Worm (Caenorhabditis elegans) whole organism, L3 larva: ENCODE data around the gene F41H10.1.

Experiments used
- R02D3.7 ChIP-seq: fragments of 150-350 bp; optimal IDR thresholded peaks from 2 replicates; lab custom pipeline; 2014; ENCODE audit warnings: missing biosample characterization, missing genetic modification characterization
- ZK546.5 ChIP-seq: sonication (generic microtip); optimal IDR thresholded peaks from 2 replicates; lab custom pipeline; 2017; ENCODE audit warnings: missing biosample characterization, missing genetic modification characterization
- ama-1 ChIP-seq: fragments of 150-350 bp; optimal IDR thresholded peaks from 2 replicates; lab custom pipeline; 2018
- ceh-28 ChIP-seq: fragments of 150-350 bp; optimal IDR thresholded peaks from 2 replicates; lab custom pipeline; 2014; ENCODE audit warnings: missing biosample characterization, missing genetic modification reagents, missing genetic modification characterization
- ceh-82 ChIP-seq: fragments of 150-350 bp; optimal IDR thresholded peaks from 2 replicates; lab custom pipeline; 2014; ENCODE audit warnings: missing biosample characterization, missing genetic modification characterization
- ceh-9 ChIP-seq: sonication (generic microtip); optimal IDR thresholded peaks from 2 replicates; lab custom pipeline; 2018; ENCODE audit warnings: missing biosample characterization, missing genetic modification characterization
- daf-12 ChIP-seq: fragments of 150-350 bp; optimal IDR thresholded peaks from 2 replicates; lab custom pipeline; 2014; ENCODE audit warnings: missing biosample characterization, missing genetic modification reagents, missing genetic modification characterization
- egl-27 ChIP-seq: sonication (generic microtip); optimal IDR thresholded peaks from 4 replicates; lab custom pipeline; 2017; ENCODE audit warnings: missing biosample characterization, missing genetic modification reagents, missing genetic modification characterization
- egl-5 ChIP-seq: fragments of 150-350 bp; optimal IDR thresholded peaks from 2 replicates; lab custom pipeline; 2017; ENCODE audit warnings: missing biosample characterization, missing genetic modification reagents, missing genetic modification characterization, inconsistent platforms
- elt-1 ChIP-seq: fragments of 150-350 bp; optimal IDR thresholded peaks from 2 replicates; lab custom pipeline; 2014; ENCODE audit warnings: missing biosample characterization, missing genetic modification characterization
- elt-2 ChIP-seq: sonication (generic microtip); optimal IDR thresholded peaks from 2 replicates; lab custom pipeline; 2016; ENCODE audit warnings: missing genetic modification reagents, mild to moderate bottlenecking, missing genetic modification characterization, missing compliant biosample characterization
- elt-3 ChIP-seq, 3 experiments: fragments of 150-350 bp in 1 of 3; sonication (generic microtip) in 2 of 3; optimal IDR thresholded peaks; 2 replicates in 2 of 3; 4 replicates in 1 of 3; lab custom pipeline; 2014 to 2017; ENCODE audit warnings: missing biosample characterization in 3 of 3, missing genetic modification characterization in 3 of 3
- fkh-10 ChIP-seq: sonication (generic microtip); optimal IDR thresholded peaks from 2 replicates; lab custom pipeline; 2017; ENCODE audit warnings: missing biosample characterization, missing genetic modification reagents, missing genetic modification characterization
- fkh-2 ChIP-seq: fragments of 150-350 bp; optimal IDR thresholded peaks from 2 replicates; lab custom pipeline; 2014; ENCODE audit warnings: missing biosample characterization, missing genetic modification reagents, missing genetic modification characterization
- hmg-11 ChIP-seq: sonication (generic microtip); optimal IDR thresholded peaks from 2 replicates; lab custom pipeline; 2016; ENCODE audit warnings: missing genetic modification characterization, missing compliant biosample characterization
- jun-1 ChIP-seq: fragments of 150-350 bp; optimal IDR thresholded peaks from 2 replicates; lab custom pipeline; 2014; ENCODE audit warnings: missing biosample characterization, missing genetic modification reagents, missing genetic modification characterization
- lin-15B ChIP-seq: fragments of 150-350 bp; optimal IDR thresholded peaks from 2 replicates; lab custom pipeline; 2014; ENCODE audit warnings: missing biosample characterization, missing genetic modification characterization
- lin-39 ChIP-seq: fragments of 150-350 bp; optimal IDR thresholded peaks from 2 replicates; lab custom pipeline; 2018; ENCODE audit warnings: missing biosample characterization, missing genetic modification reagents, missing genetic modification characterization
- lsy-12 ChIP-seq: sonication (generic microtip); optimal IDR thresholded peaks from 2 replicates; lab custom pipeline; 2016; ENCODE audit warnings: mild to moderate bottlenecking, missing genetic modification characterization, missing compliant biosample characterization
- mdl-1 ChIP-seq: fragments of 150-350 bp; optimal IDR thresholded peaks from 2 replicates; lab custom pipeline; 2014; ENCODE audit warnings: missing biosample characterization, missing genetic modification characterization
- mml-1 ChIP-seq: fragments of 150-350 bp; sonication (generic microtip); optimal IDR thresholded peaks from 3 replicates; lab custom pipeline; 2014; ENCODE audit warnings: missing biosample characterization, missing genetic modification characterization
- nfya-1 ChIP-seq: sonication (generic microtip); optimal IDR thresholded peaks from 2 replicates; lab custom pipeline; 2017; ENCODE audit warnings: missing genetic modification characterization, mild to moderate bottlenecking, missing compliant biosample characterization, antibody characterized with exemption, moderate library complexity; ENCODE audit not compliant: insufficient read depth
- nhr-11 ChIP-seq: fragments of 150-350 bp; optimal IDR thresholded peaks from 2 replicates; lab custom pipeline; 2014; ENCODE audit warnings: missing biosample characterization, missing genetic modification characterization
- nhr-12 ChIP-seq: fragments of 150-350 bp; optimal IDR thresholded peaks from 2 replicates; lab custom pipeline; 2014; ENCODE audit warnings: missing biosample characterization, missing genetic modification characterization
- nhr-23 ChIP-seq: fragments of 150-350 bp; optimal IDR thresholded peaks from 2 replicates; lab custom pipeline; 2014; ENCODE audit warnings: missing biosample characterization, missing genetic modification reagents, missing genetic modification characterization
- nhr-237 ChIP-seq: fragments of 150-350 bp; optimal IDR thresholded peaks from 2 replicates; lab custom pipeline; 2014; ENCODE audit warnings: missing biosample characterization, missing genetic modification characterization
- nhr-25 ChIP-seq: sonication (generic microtip); optimal IDR thresholded peaks from 2 replicates; lab custom pipeline; 2017; ENCODE audit warnings: missing biosample characterization, missing genetic modification characterization
- nhr-28 ChIP-seq: fragments of 150-350 bp; optimal IDR thresholded peaks from 2 replicates; lab custom pipeline; 2014; ENCODE audit warnings: missing biosample characterization, missing genetic modification characterization
- nhr-43 ChIP-seq: sonication (generic microtip); optimal IDR thresholded peaks from 2 replicates; lab custom pipeline; 2016; ENCODE audit warnings: mild to moderate bottlenecking, missing genetic modification characterization, missing compliant biosample characterization; ENCODE audit not compliant: poor library complexity, severe bottlenecking
- nhr-76 ChIP-seq: fragments of 150-350 bp; sonication (generic microtip); optimal IDR thresholded peaks from 5 replicates; lab custom pipeline; 2014; ENCODE audit warnings: missing biosample characterization, missing genetic modification characterization
- nhr-77 ChIP-seq: fragments of 150-350 bp; optimal IDR thresholded peaks from 2 replicates; lab custom pipeline; 2014; ENCODE audit warnings: missing biosample characterization, missing genetic modification characterization
- pha-4 ChIP-seq: fragments of 150-350 bp; optimal IDR thresholded peaks from 2 replicates; lab custom pipeline; 2014; ENCODE audit warnings: missing biosample characterization, missing genetic modification reagents, missing genetic modification characterization
- pqm-1 ChIP-seq: fragments of 150-350 bp; optimal IDR thresholded peaks from 2 replicates; lab custom pipeline; 2017; ENCODE audit warnings: missing biosample characterization, missing genetic modification characterization, inconsistent platforms
- sea-2 ChIP-seq: fragments of 150-350 bp; sonication (generic microtip); optimal IDR thresholded peaks from 4 replicates; lab custom pipeline; 2014; ENCODE audit warnings: missing biosample characterization, missing genetic modification reagents, missing genetic modification characterization
- skn-1 ChIP-seq: fragments of 150-350 bp; optimal IDR thresholded peaks from 2 replicates; lab custom pipeline; 2014; ENCODE audit warnings: missing biosample characterization, missing genetic modification characterization
- snpc-4 ChIP-seq: fragments of 150-350 bp; optimal IDR thresholded peaks from 2 replicates; lab custom pipeline; 2014; ENCODE audit warnings: missing biosample characterization, missing genetic modification characterization
- tbx-2 ChIP-seq: sonication (generic microtip); optimal IDR thresholded peaks from 2 replicates; lab custom pipeline; 2016; ENCODE audit warnings: mild to moderate bottlenecking, missing genetic modification characterization, missing compliant biosample characterization
- unc-39 ChIP-seq: sonication (generic microtip); optimal IDR thresholded peaks from 4 replicates; lab custom pipeline; 2017; ENCODE audit warnings: missing biosample characterization, missing genetic modification characterization
- unc-62 ChIP-seq: fragments of 150-350 bp; sonication (generic microtip); optimal IDR thresholded peaks from 4 replicates; lab custom pipeline; 2014; ENCODE audit warnings: missing biosample characterization, missing genetic modification reagents, missing genetic modification characterization
- zag-1 ChIP-seq: fragments of 150-350 bp; optimal IDR thresholded peaks from 2 replicates; lab custom pipeline; 2014; ENCODE audit warnings: missing biosample characterization, missing genetic modification characterization
- ztf-11 ChIP-seq: fragments of 150-350 bp; optimal IDR thresholded peaks from 2 replicates; lab custom pipeline; 2014; ENCODE audit warnings: missing biosample characterization, missing genetic modification characterization

F41H10.1 gene

DNA sequence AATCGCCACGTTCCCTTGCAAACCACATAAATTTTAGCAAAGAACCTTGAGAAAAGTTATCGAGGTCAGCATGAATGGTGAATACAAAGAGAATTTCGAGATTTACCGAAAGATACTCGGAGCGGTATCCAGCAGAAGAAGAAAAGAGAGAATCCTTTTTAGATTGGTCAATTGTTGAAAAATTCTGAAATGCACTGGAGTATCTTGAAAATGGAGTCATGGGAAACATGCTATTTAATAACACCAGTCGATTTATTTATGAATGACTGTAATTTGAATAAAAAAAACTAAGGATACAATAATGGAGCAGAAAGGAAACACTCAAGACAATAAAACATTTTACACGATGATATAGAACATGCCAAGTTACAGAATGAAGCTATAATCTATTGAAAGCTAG, 7.2 kb downstream of the F41H10.1 start:
- no peak for TF ChIP-seq lin-39 (tag; lab: Kevin White, UChicago)
- TF ChIP-seq nhr-25 (tag; lab: Kevin White, UChicago) = peak; percentile 24
- no peak for TF ChIP-seq fkh-10 (GFP tag; lab: Kevin White, UChicago)

DNA sequence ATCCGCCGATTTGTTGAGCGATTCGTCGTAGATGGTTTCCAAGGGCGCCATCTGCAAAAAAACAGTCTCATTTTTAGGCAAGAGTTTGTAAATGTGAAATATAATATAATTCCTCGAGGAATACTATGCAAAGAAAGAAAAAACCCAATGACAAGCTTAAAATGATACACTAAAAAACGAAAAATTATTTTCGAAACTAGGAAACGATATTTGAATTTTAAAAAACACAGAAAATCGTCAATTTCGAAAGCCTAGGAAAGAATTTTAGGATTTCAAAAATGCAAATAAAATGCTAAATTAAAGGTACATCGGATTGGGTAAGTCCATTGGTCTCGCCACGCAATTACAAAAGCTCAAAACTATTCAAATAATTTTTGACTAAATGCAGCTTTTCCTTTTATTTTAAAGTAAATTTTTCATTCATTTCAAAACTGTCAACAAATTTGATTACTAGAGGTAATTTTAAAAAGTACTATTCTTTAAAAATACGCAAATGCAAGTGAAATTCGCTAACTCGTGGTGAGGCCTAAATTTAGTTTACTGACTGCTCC, 8.9 kb downstream of the F41H10.1 start, which contains the start of the genes htp-1 and ZK616.5:
Gene htp-1, minus strand, starts transcription at position 51 of the 551 bp plus-strand sequence.
Gene ZK616.5, plus strand, starts transcription at position 423 of the 551 bp plus-strand sequence.
- TF ChIP-seq ZK546.5 (tag; lab: Kevin White, UChicago) (no peak), R02D3.7 (tag; lab: Kevin White, UChicago) (no peak), mml-1 (tag; lab: Kevin White, UChicago) (no peak), nhr-25 (tag; lab: Kevin White, UChicago) (no peak), daf-12 (no peak), zag-1 (tag; lab: Kevin White, UChicago) (no peak), fkh-10 (GFP tag; lab: Kevin White, UChicago) (no peak), ama-1 (lab: Kevin White, UChicago) (no peak), ceh-9 (no peak), lin-39 (tag; lab: Kevin White, UChicago) (no peak), pqm-1 (tag; lab: Kevin White, UChicago) (no peak), ceh-28 (tag; lab: Kevin White, UChicago) (no peak)

DNA sequence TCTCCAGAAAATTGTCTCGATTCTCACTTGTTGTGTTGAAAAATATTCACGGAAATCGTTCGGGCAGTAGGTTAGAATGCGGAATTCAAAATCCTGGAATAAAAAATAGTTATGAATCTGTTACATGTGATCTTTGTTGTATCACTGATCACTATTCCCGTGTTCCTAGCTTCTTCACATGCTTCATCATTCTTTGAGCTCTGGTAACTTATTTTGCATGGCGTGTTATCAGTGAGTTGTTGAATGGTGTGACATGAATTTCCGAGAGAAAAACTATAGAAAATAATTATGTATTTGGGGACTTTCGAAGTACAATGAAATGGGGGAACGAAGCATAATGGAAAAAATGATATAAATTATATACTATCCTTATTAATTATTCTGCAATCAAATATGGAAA, 10.9 kb downstream of the F41H10.1 start:
- no peak for TF ChIP-seq nhr-43 (tag; lab: Kevin White, UChicago)
- no peak for TF ChIP-seq tbx-2
- TF ChIP-seq nhr-25 (tag; lab: Kevin White, UChicago) = no peak
- TF ChIP-seq pha-4 (tag; lab: Kevin White, UChicago) = peak; percentile 51
- TF ChIP-seq elt-3 (tag; optimal IDR thresholded peaks at IDR 0.05; lab: Kevin White, UChicago) = no peak
- TF ChIP-seq nhr-76 (tag; lab: Kevin White, UChicago) = no peak
- TF ChIP-seq nhr-12 (tag; lab: Kevin White, UChicago) = no peak
- TF ChIP-seq lin-15B = no peak
- TF ChIP-seq daf-12 = no peak
- no peak for TF ChIP-seq fkh-10 (GFP tag; lab: Kevin White, UChicago)
- no peak for TF ChIP-seq nfya-1 (tag; lab: Kevin White, UChicago)
- TF ChIP-seq pqm-1 (tag; lab: Kevin White, UChicago) = peak; percentile 61
- peak; percentile 68 for TF ChIP-seq elt-2 (tag; lab: Kevin White, UChicago)
- no peak for TF ChIP-seq nhr-237 (tag; lab: Kevin White, UChicago)
- no peak for TF ChIP-seq nhr-77 (tag; lab: Kevin White, UChicago)
- TF ChIP-seq unc-39 (tag; lab: Kevin White, UChicago) = no peak
- TF ChIP-seq ceh-82 (tag; lab: Kevin White, UChicago) = no peak

DNA sequence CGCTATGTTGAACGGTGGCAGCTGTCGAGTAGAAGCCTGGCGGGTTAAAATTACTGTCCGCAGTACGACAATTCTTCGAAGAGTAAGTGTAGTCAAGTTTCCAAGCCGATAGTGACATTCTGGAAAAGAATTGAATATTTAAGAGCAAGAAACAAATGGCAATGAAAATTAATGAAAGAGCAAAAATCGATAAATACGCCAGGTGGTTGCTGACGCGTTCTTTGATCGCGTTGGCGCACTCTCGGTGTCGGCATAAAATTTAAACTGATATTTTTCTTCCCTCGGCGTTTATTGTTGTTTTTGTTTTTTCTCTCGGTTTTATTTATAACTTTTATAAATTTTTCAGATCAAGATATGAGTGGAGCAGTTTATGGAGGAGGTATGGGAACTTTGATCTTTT, 12.0 kb downstream of the F41H10.1 start, which contains the start of the genes perm-3 and swsn-6:
Gene perm-3, minus strand, starts transcription at position 118 of the 400 bp plus-strand sequence.
Gene swsn-6, plus strand, starts transcription at position 347 of the 400 bp plus-strand sequence.
- TF ChIP-seq snpc-4 (tag; lab: Kevin White, UChicago) = peak; percentile 90
- peak; percentile 89 for TF ChIP-seq pha-4 (tag; lab: Kevin White, UChicago)
- TF ChIP-seq skn-1 (tag; lab: Kevin White, UChicago) = no peak
- no peak for TF ChIP-seq daf-12
- TF ChIP-seq R02D3.7 (tag; lab: Kevin White, UChicago) = peak; percentile 63
- TF ChIP-seq nhr-43 (tag; lab: Kevin White, UChicago) = peak; percentile 8
- no peak for TF ChIP-seq elt-3 (tag; optimal IDR thresholded peaks at IDR 0.05; lab: Kevin White, UChicago)
- TF ChIP-seq nhr-28 = no peak
- TF ChIP-seq unc-62 = no peak
- no peak for TF ChIP-seq ama-1 (lab: Kevin White, UChicago)
- no peak for TF ChIP-seq nhr-76 (tag; lab: Kevin White, UChicago)
- TF ChIP-seq nfya-1 (tag; lab: Kevin White, UChicago) = peak; percentile 80
- TF ChIP-seq elt-1 = peak; percentile 7
- TF ChIP-seq nhr-77 (tag; lab: Kevin White, UChicago) = no peak
- TF ChIP-seq egl-5 (tag; lab: Kevin White, UChicago) = peak; percentile 45
- no peak for TF ChIP-seq zag-1 (tag; lab: Kevin White, UChicago)
- TF ChIP-seq nhr-25 (tag; lab: Kevin White, UChicago) = peak; percentile 73
- no peak for TF ChIP-seq fkh-10 (GFP tag; lab: Kevin White, UChicago)
- TF ChIP-seq mdl-1 (tag; lab: Kevin White, UChicago) = no peak
- TF ChIP-seq nhr-12 (tag; lab: Kevin White, UChicago) = no peak
- peak; percentile 92 for TF ChIP-seq ceh-28 (tag; lab: Kevin White, UChicago)
- TF ChIP-seq unc-39 (tag; lab: Kevin White, UChicago) = no peak
- TF ChIP-seq ceh-82 (tag; lab: Kevin White, UChicago) = no peak
- TF ChIP-seq hmg-11 (tag; lab: Kevin White, UChicago) = peak; percentile 61
- peak; percentile 62 for TF ChIP-seq tbx-2
- TF ChIP-seq ZK546.5 (tag; lab: Kevin White, UChicago) = peak; percentile 37
- peak; percentile 83 for TF ChIP-seq nhr-23 (tag; lab: Kevin White, UChicago)
- TF ChIP-seq lsy-12 (tag; lab: Kevin White, UChicago) = peak; percentile 49
- no peak for TF ChIP-seq sea-2 (GFP tag; lab: Kevin White, UChicago)
- peak; percentile 37 for TF ChIP-seq elt-2 (tag; lab: Kevin White, UChicago)
- no peak for TF ChIP-seq egl-27 (tag; lab: Kevin White, UChicago)
- TF ChIP-seq lin-15B = peak; percentile 85
- TF ChIP-seq fkh-2 (tag; lab: Kevin White, UChicago) = no peak
- peak; percentile 40 for TF ChIP-seq lin-39 (tag; lab: Kevin White, UChicago)
- TF ChIP-seq nhr-11 = no peak
- TF ChIP-seq ztf-11 (tag; lab: Kevin White, UChicago) = no peak
- peak; percentile 53 for TF ChIP-seq jun-1
